Fruit fly (Drosophila melanogaster) whole organism, adult: ENCODE data around the gene CG42324.

Source experiments
- CG11617 ChIP-seq: fragments of 200-800 bp; sonication (Bioruptor generic); optimal IDR thresholded peaks from 2 replicates; lab custom pipeline; 2017; ENCODE audit warnings: mild to moderate bottlenecking, missing biosample characterization, missing genetic modification reagents, missing genetic modification characterization
- CG12768 ChIP-seq: fragments of 200-800 bp; sonication (Bioruptor generic); optimal IDR thresholded peaks from 2 replicates; lab custom pipeline; 2017; ENCODE audit warnings: missing biosample characterization, missing genetic modification characterization, mild to moderate bottlenecking, moderate library complexity, missing genetic modification reagents
- CG14711 ChIP-seq: fragments of 200-800 bp; sonication (Bioruptor generic); optimal IDR thresholded peaks from 2 replicates; lab custom pipeline; 2018; ENCODE audit warnings: missing biosample characterization, mild to moderate bottlenecking, missing genetic modification characterization, moderate library complexity
- CG1620 ChIP-seq: fragments of 200-800 bp; sonication (Bioruptor generic); optimal IDR thresholded peaks from 2 replicates; lab custom pipeline; 2016; ENCODE audit warnings: missing biosample characterization, missing genetic modification characterization
- CG33017 ChIP-seq: fragments of 200-800 bp; sonication (Bioruptor generic); optimal IDR thresholded peaks from 2 replicates; lab custom pipeline; 2018; ENCODE audit warnings: missing biosample characterization, mild to moderate bottlenecking, missing genetic modification characterization, moderate library complexity
- CG5204 ChIP-seq: fragments of 200-800 bp; sonication (Bioruptor generic); optimal IDR thresholded peaks from 2 replicates; lab custom pipeline; 2016; ENCODE audit warnings: missing biosample characterization, missing genetic modification characterization
- CG7045 ChIP-seq: fragments of 200-800 bp; sonication (Bioruptor generic); optimal IDR thresholded peaks from 2 replicates; lab custom pipeline; 2017; ENCODE audit warnings: missing biosample characterization, mild to moderate bottlenecking, missing genetic modification characterization
- CG7101 ChIP-seq: fragments of 200-800 bp; sonication (Bioruptor generic); optimal IDR thresholded peaks from 2 replicates; lab custom pipeline; 2018; ENCODE audit warnings: missing biosample characterization, mild to moderate bottlenecking, missing genetic modification characterization, moderate library complexity
- Clk ChIP-seq: fragments of 200-800 bp; sonication (Bioruptor generic); optimal IDR thresholded peaks from 2 replicates; lab custom pipeline; 2017; ENCODE audit warnings: missing biosample characterization, missing genetic modification characterization
- Crg-1 ChIP-seq: fragments of 200-800 bp; sonication (Bioruptor generic); optimal IDR thresholded peaks from 2 replicates; lab custom pipeline; 2016; ENCODE audit warnings: missing biosample characterization, missing genetic modification characterization
- Hr96 ChIP-seq: fragments of 200-800 bp; sonication (Bioruptor generic); optimal IDR thresholded peaks from 2 replicates; lab custom pipeline; 2016; ENCODE audit warnings: missing biosample characterization, missing genetic modification characterization
- Mnt ChIP-seq: fragments of 200-800 bp; sonication (Bioruptor generic); optimal IDR thresholded peaks from 2 replicates; lab custom pipeline; 2016; ENCODE audit warnings: missing biosample characterization, mild to moderate bottlenecking, missing genetic modification characterization
- bab1 ChIP-seq: fragments of 200-800 bp; sonication (Bioruptor generic); optimal IDR thresholded peaks from 3 replicates; lab custom pipeline; 2019; ENCODE audit warnings: missing biosample characterization, mild to moderate bottlenecking, missing genetic modification characterization, moderate library complexity
- cic ChIP-seq: fragments of 200-800 bp; sonication (Bioruptor generic); optimal IDR thresholded peaks from 2 replicates; lab custom pipeline; 2017; ENCODE audit warnings: missing biosample characterization, mild to moderate bottlenecking, missing genetic modification characterization, moderate library complexity
- cnc ChIP-seq, 2 experiments: fragments of >200 bp; optimal IDR thresholded peaks; 2 replicates each; lab custom pipeline; 2017
- kay ChIP-seq: fragments of 200-800 bp; sonication (Bioruptor generic); peaks from one replicate; lab custom pipeline; 2016; ENCODE audit warnings: missing biosample characterization, missing genetic modification characterization, borderline replicate concordance
- ovo ChIP-seq: fragments of 200-800 bp; sonication (Bioruptor generic); optimal IDR thresholded peaks from 2 replicates; lab custom pipeline; 2016; ENCODE audit warnings: missing biosample characterization, missing genetic modification characterization
- pad ChIP-seq: fragments of 200-800 bp; sonication (Bioruptor generic); optimal IDR thresholded peaks from 3 replicates; lab custom pipeline; 2017; ENCODE audit warnings: missing biosample characterization, missing genetic modification characterization, mild to moderate bottlenecking, moderate library complexity, missing genetic modification reagents
- tj ChIP-seq: fragments of 200-800 bp; sonication (Bioruptor generic); optimal IDR thresholded peaks from 3 replicates; lab custom pipeline; 2017; ENCODE audit warnings: missing biosample characterization, mild to moderate bottlenecking, missing genetic modification characterization, moderate library complexity
- toe ChIP-seq: fragments of 200-800 bp; sonication (Bioruptor generic); optimal IDR thresholded peaks from 2 replicates; lab custom pipeline; 2016; ENCODE audit warnings: missing biosample characterization, missing genetic modification characterization

CG42324 gene

DNA sequence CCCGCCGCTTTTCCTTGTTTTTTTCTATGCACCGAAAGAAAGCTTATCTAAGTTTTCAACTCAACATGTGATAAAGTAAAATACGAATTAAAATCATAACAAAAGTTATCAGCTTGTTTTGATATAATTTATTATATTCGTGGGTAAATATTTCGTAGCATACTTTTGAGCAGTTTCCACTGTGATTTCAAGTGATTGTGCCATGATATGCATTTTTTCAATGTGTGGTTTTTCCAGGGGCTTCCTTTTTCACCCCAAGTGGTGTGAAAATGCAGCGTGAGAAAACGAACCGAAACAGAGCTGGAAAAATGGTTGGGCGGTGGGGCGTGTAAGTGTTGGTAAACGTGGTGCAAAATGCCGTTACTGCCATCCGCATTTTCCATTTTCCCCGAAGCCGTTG, 31.0 kb downstream of the CG42324 start:
- TF ChIP-seq Clk (GFP tag; lab: Kevin White, UChicago) (no peak), CG12768 (GFP tag; lab: Kevin White, UChicago) (no peak)

DNA sequence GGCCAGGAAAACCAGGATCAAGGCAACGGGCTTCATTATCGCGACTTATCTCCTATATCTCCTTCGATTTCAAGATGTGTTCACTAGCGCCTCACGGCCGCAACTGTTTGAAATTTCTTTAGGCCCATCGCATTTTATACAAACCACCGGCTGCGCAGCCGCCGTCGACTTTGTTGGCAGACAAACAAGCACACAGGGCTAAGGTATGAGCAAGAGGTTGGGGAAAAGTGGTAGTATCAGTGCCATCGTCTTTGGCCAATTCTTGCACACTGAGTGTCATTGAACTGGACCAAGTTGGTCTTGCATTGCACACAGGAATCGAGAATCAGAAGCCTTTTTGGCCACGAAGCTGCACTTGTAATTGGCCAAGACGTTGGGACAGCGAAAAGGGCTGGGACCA, 40.3 kb downstream of the CG42324 start, which contains the start of gene ImpE2:
ImpE2 (minus strand) TSS at position 115 of the 400 bp plus-strand sequence.
- TF ChIP-seq Clk (GFP tag; lab: Kevin White, UChicago) (no peak), pad (no peak), toe (no peak), Crg-1 (GFP tag; lab: Kevin White, UChicago) (no peak), CG11617 (GFP tag; lab: Kevin White, UChicago) (no peak), tj (GFP tag; lab: Kevin White, UChicago) (no peak), ovo (GFP tag; lab: Kevin White, UChicago) (no peak), bab1 (no peak), CG12768 (GFP tag; lab: Kevin White, UChicago) (no peak), kay (GFP tag; lab: Kevin White, UChicago) (no peak), CG14711 (no peak), CG5204 (GFP tag; lab: Kevin White, UChicago) (no peak)

DNA sequence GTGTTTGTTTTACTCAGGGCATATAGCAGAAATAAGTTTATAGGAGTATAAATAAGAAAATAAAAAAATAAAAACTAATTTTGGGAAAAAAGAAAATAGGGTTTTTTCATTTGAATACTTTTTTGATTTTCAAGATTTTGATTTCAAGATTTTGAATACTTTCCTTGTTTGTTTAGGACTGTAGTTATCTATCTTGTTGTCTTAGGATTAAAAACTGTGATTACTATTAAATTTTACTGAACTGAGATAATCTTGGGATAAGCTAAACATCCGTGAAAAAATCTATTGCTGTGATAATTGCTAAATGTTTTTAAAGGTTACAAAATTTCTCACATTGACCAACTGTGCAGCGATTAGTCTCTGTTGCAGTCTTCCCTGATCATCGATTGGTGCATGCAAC, 40.8 kb downstream of the CG42324 start:
- TF ChIP-seq CG12768 (GFP tag; lab: Kevin White, UChicago) (no peak), CG11617 (GFP tag; lab: Kevin White, UChicago) (no peak)

DNA sequence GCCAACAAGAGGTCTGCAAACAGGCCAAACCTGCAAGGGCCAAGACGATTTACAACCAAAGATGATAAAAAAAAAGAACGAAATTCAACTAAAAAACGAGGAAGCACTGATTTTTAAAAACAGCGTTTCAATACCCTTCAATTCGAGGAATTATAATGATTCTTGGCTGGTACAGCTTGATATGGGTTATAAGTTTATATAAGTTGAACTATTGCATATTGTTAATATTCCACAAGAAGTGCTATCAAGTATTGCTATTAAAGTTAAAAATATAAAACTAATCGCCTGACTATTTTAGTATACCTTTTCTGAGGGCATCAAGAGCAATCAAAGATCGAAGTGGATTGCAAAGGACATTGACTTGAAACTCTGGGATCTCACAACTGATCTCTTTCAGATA, 41.8 kb downstream of the CG42324 start:
- TF ChIP-seq Mnt (GFP tag; lab: Kevin White, UChicago) = no peak
- no peak for TF ChIP-seq cnc (optimal IDR thresholded peaks at IDR 0.05; lab: Kevin White, UChicago)
- TF ChIP-seq CG14711 = no peak
- TF ChIP-seq bab1 = no peak
- TF ChIP-seq toe = no peak
- no peak for TF ChIP-seq tj (GFP tag; lab: Kevin White, UChicago)
- TF ChIP-seq ovo (GFP tag; lab: Kevin White, UChicago) = no peak
- no peak for TF ChIP-seq Clk (GFP tag; lab: Kevin White, UChicago)
- TF ChIP-seq CG11617 (GFP tag; lab: Kevin White, UChicago) = no peak
- no peak for TF ChIP-seq CG12768 (GFP tag; lab: Kevin White, UChicago)
- TF ChIP-seq CG7045 (GFP tag; lab: Kevin White, UChicago) = no peak
- TF ChIP-seq pad = no peak

DNA sequence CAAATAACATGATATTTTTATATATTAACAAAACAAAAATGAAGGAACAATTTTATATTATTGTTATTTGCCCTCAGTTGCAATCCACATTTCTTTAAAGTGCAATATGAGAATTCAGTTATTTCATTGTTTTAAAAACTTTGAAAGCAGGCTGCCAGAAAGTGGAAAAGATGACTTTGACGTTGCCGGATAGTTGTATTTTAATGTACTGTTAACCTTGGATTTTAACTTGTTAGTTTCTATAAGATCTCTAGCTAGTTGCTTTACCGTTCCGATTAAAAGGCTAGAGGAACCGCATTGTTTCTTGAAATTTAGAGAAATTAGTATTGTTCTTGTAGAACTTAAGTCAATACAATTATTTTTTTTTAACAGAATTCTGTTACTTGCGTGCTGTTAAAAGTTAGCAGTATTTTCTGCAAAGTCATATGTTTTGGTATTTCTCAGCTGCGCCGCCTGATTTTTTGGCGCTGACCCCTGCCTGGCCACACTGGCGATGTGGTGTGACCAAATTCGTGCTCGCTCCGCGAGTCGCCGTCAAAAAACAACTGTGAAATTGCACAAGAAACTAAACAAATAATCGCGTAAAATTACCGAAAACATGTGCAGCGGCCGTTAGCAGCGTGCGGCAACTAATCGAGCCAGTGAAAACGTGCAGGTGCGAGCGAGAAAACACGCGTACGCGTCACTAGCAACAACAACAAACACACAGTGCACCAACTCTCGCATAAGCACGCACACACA, 43.2 kb downstream of the CG42324 start, which contains the start of gene Eip63E:
Eip63E (plus strand) TSS at position 472 of the 741 bp plus-strand sequence.
- peak; percentile 65 for TF ChIP-seq bab1
- peak; percentile 29 for TF ChIP-seq CG12768 (GFP tag; lab: Kevin White, UChicago)
- TF ChIP-seq toe = no peak
- TF ChIP-seq CG14711 = peak; percentile 20
- peak; percentile 34 for TF ChIP-seq CG7045 (GFP tag; lab: Kevin White, UChicago)
- no peak for TF ChIP-seq Crg-1 (GFP tag; lab: Kevin White, UChicago)
- no peak for TF ChIP-seq kay (GFP tag; lab: Kevin White, UChicago)
- TF ChIP-seq CG7101 (tag; lab: Kevin White, UChicago) = no peak
- peak; percentile 27 for TF ChIP-seq cic (GFP tag; lab: Kevin White, UChicago)
- TF ChIP-seq pad = peak; percentile 16
- no peak for TF ChIP-seq ovo (GFP tag; lab: Kevin White, UChicago)
- TF ChIP-seq tj (GFP tag; lab: Kevin White, UChicago) = peak; percentile 32
- TF ChIP-seq Mnt (GFP tag; lab: Kevin White, UChicago) = peak; percentile 76
- TF ChIP-seq CG11617 (GFP tag; lab: Kevin White, UChicago) = no peak
- TF ChIP-seq Clk (GFP tag; lab: Kevin White, UChicago) = no peak

DNA sequence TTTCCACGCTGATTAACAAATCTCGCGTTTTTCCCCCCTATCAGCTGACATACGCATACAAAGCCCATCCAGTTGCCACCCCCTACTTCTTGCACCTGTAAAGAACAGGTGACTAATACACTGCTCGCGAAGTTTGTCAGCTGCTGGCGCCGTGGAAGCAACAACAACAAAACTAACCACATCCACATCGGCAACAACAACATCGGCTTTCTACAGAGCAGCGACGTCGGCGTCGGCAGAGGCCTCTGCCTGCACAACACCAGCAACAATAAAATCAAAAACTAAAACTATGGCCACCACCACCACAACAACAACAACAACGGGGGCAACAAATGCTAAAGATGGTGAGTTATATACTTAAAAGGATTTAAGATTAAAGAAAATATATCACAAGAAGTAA, 44.2 kb downstream of the CG42324 start:
- TF ChIP-seq Hr96 = no peak
- no peak for TF ChIP-seq cnc (optimal IDR thresholded peaks at IDR 0.05; lab: Kevin White, UChicago)
- TF ChIP-seq Clk (GFP tag; lab: Kevin White, UChicago) = no peak
- TF ChIP-seq CG7101 (tag; lab: Kevin White, UChicago) = no peak
- no peak for TF ChIP-seq CG7045 (GFP tag; lab: Kevin White, UChicago)
- TF ChIP-seq CG12768 (GFP tag; lab: Kevin White, UChicago) = no peak
- TF ChIP-seq toe = no peak
- TF ChIP-seq CG14711 = no peak
- TF ChIP-seq Crg-1 (GFP tag; lab: Kevin White, UChicago) = no peak
- TF ChIP-seq CG5204 (GFP tag; lab: Kevin White, UChicago) = no peak
- TF ChIP-seq Mnt (GFP tag; lab: Kevin White, UChicago) = no peak
- no peak for TF ChIP-seq bab1
- TF ChIP-seq ovo (GFP tag; lab: Kevin White, UChicago) = no peak
- no peak for TF ChIP-seq pad
- TF ChIP-seq CG11617 (GFP tag; lab: Kevin White, UChicago) = no peak
- no peak for TF ChIP-seq tj (GFP tag; lab: Kevin White, UChicago)
- no peak for TF ChIP-seq CG33017 (tag; lab: Kevin White, UChicago)
- no peak for TF ChIP-seq kay (GFP tag; lab: Kevin White, UChicago)
- TF ChIP-seq CG1620 (GFP tag; lab: Kevin White, UChicago) = no peak
